Fruit fly (Drosophila melanogaster) whole organism, prepupa: ENCODE results near the gene Ifrd1.

Experiments used
- CG10631 ChIP-seq: fragments of 200-800 bp; sonication (Bioruptor generic); optimal IDR thresholded peaks from 2 replicates; lab custom pipeline; 2016; ENCODE audit warnings: missing biosample characterization, missing genetic modification characterization
- CG11294 ChIP-seq: fragments of 200-800 bp; sonication (Bioruptor generic); IDR thresholded peaks from 2 replicates; pipeline ENCODE4 v1.3.6; 2022; ENCODE audit warnings: missing biosample characterization, missing genetic modification characterization
- CG11762 ChIP-seq: fragments of 200-800 bp; sonication (Bioruptor generic); optimal IDR thresholded peaks from 3 replicates; lab custom pipeline; 2016; ENCODE audit warnings: missing biosample characterization, missing genetic modification characterization; ENCODE audit not compliant: insufficient read depth
- CG11902 ChIP-seq: fragments of 200-800 bp; sonication (Bioruptor generic); optimal IDR thresholded peaks from 3 replicates; lab custom pipeline; 2016; ENCODE audit warnings: missing biosample characterization, missing genetic modification characterization
- CG15336 ChIP-seq: fragments of 200-800 bp; sonication (Bioruptor generic); IDR thresholded peaks from 2 replicates; pipeline ENCODE4 v1.3.6; 2022; ENCODE audit warnings: missing biosample characterization, missing genetic modification characterization
- CG1621 ChIP-seq: fragments of 200-800 bp; sonication (Bioruptor generic); optimal IDR thresholded peaks from 3 replicates; lab custom pipeline; 2018; ENCODE audit warnings: missing biosample characterization, mild to moderate bottlenecking, missing genetic modification characterization
- CG16779 ChIP-seq: fragments of 200-800 bp; sonication (Bioruptor generic); optimal IDR thresholded peaks from 3 replicates; lab custom pipeline; 2017; ENCODE audit warnings: missing biosample characterization, mild to moderate bottlenecking, missing genetic modification characterization
- CG31627 ChIP-seq: fragments of 200-800 bp; sonication (Bioruptor generic); optimal IDR thresholded peaks from 3 replicates; lab custom pipeline; 2016; ENCODE audit warnings: missing biosample characterization, missing genetic modification characterization
- CG34406 ChIP-seq: fragments of 200-800 bp; sonication (Bioruptor generic); optimal IDR thresholded peaks from 3 replicates; lab custom pipeline; 2016; ENCODE audit warnings: missing biosample characterization, missing genetic modification characterization
- CG3919 ChIP-seq: fragments of 200-800 bp; sonication (Bioruptor generic); optimal IDR thresholded peaks from 3 replicates; lab custom pipeline; 2016; ENCODE audit warnings: missing biosample characterization, missing genetic modification characterization
- CG4318 ChIP-seq: fragments of 200-800 bp; sonication (Bioruptor generic); optimal IDR thresholded peaks from 3 replicates; lab custom pipeline; 2017; ENCODE audit warnings: missing biosample characterization, mild to moderate bottlenecking, missing genetic modification characterization
- CG6163 ChIP-seq: fragments of 200-800 bp; sonication (Bioruptor generic); IDR thresholded peaks from 3 replicates; pipeline ENCODE4 v1.3.6; 2022; ENCODE audit warnings: missing biosample characterization, missing genetic modification characterization
- CG6276 ChIP-seq: fragments of 200-800 bp; sonication (Bioruptor generic); optimal IDR thresholded peaks from 2 replicates; lab custom pipeline; 2017; ENCODE audit warnings: missing biosample characterization, mild to moderate bottlenecking, missing genetic modification characterization
- CG6792 ChIP-seq: fragments of 200-800 bp; sonication (Bioruptor generic); optimal IDR thresholded peaks from 3 replicates; lab custom pipeline; 2016; ENCODE audit warnings: missing biosample characterization, missing genetic modification characterization
- CG6808 ChIP-seq: fragments of 200-800 bp; sonication (Bioruptor generic); optimal IDR thresholded peaks from 3 replicates; lab custom pipeline; 2017; ENCODE audit warnings: missing biosample characterization, missing genetic modification characterization, mild to moderate bottlenecking, moderate library complexity, missing genetic modification reagents
- CG6854 ChIP-seq: fragments of 200-800 bp; sonication (Bioruptor generic); optimal IDR thresholded peaks from 2 replicates; lab custom pipeline; 2017; ENCODE audit warnings: missing biosample characterization, mild to moderate bottlenecking, missing genetic modification characterization
- CG7368 ChIP-seq: fragments of 200-800 bp; sonication (Bioruptor generic); optimal IDR thresholded peaks from 3 replicates; lab custom pipeline; 2016; ENCODE audit warnings: missing biosample characterization, missing genetic modification characterization
- CG8119 ChIP-seq: fragments of 200-800 bp; sonication (Bioruptor generic); IDR thresholded peaks from 3 replicates; pipeline ENCODE4 v1.3.6; 2022; ENCODE audit warnings: missing biosample characterization, missing genetic modification characterization
- CG8632 ChIP-seq: fragments of 200-800 bp; sonication (Bioruptor generic); optimal IDR thresholded peaks from 3 replicates; lab custom pipeline; 2016; ENCODE audit warnings: missing biosample characterization, missing genetic modification characterization
- CG9139 ChIP-seq: fragments of 200-800 bp; sonication (Bioruptor generic); optimal IDR thresholded peaks from 3 replicates; lab custom pipeline; 2017; ENCODE audit warnings: missing biosample characterization, mild to moderate bottlenecking, missing genetic modification characterization
- Eip75B ChIP-seq: fragments of 200-800 bp; sonication (Bioruptor generic); optimal IDR thresholded peaks from 3 replicates; lab custom pipeline; 2016; ENCODE audit warnings: missing biosample characterization, missing genetic modification characterization
- Eip78C ChIP-seq: fragments of 200-800 bp; sonication (Bioruptor generic); peaks from one replicate; lab custom pipeline; 2016; ENCODE audit warnings: missing biosample characterization, missing genetic modification characterization
- Eip93F ChIP-seq: fragments of 200-800 bp; sonication (Bioruptor generic); optimal IDR thresholded peaks from 2 replicates; lab custom pipeline; 2016; ENCODE audit warnings: missing biosample characterization, mild to moderate bottlenecking, missing genetic modification characterization
- Ets21C ChIP-seq: fragments of 200-800 bp; sonication (Bioruptor generic); optimal IDR thresholded peaks from 3 replicates; lab custom pipeline; 2016; ENCODE audit warnings: missing biosample characterization, missing genetic modification characterization
- Ets96B ChIP-seq: fragments of 200-800 bp; optimal IDR thresholded peaks from 2 replicates; lab custom pipeline; 2019; ENCODE audit warnings: missing biosample characterization, mild to moderate bottlenecking, missing genetic modification characterization, moderate library complexity
- Gug ChIP-seq: fragments of 200-800 bp; sonication (Bioruptor generic); IDR thresholded peaks from 2 replicates; pipeline ENCODE4 v1.3.6; 2022; ENCODE audit warnings: missing biosample characterization, missing genetic modification characterization
- Hr38 ChIP-seq: sonication (Bioruptor generic); optimal IDR thresholded peaks from 2 replicates; lab custom pipeline; 2016; ENCODE audit warnings: missing biosample characterization, missing genetic modification characterization
- Hr39 ChIP-seq: fragments of 200-800 bp; sonication (Bioruptor generic); optimal IDR thresholded peaks from 2 replicates; lab custom pipeline; 2016; ENCODE audit warnings: missing biosample characterization, missing genetic modification characterization
- Hr4 ChIP-seq: fragments of 200-800 bp; sonication (Bioruptor generic); optimal IDR thresholded peaks from 3 replicates; lab custom pipeline; 2016; ENCODE audit warnings: missing biosample characterization, missing genetic modification characterization
- Lpt ChIP-seq: fragments of 200-800 bp; sonication (Bioruptor generic); optimal IDR thresholded peaks from 3 replicates; lab custom pipeline; 2016; ENCODE audit warnings: missing biosample characterization, missing genetic modification characterization
- Met ChIP-seq: fragments of 200-800 bp; sonication (Bioruptor generic); optimal IDR thresholded peaks from 3 replicates; lab custom pipeline; 2016; ENCODE audit warnings: missing biosample characterization, missing genetic modification characterization
- OdsH ChIP-seq: fragments of 200-800 bp; sonication (Bioruptor generic); optimal IDR thresholded peaks from 3 replicates; lab custom pipeline; 2016; ENCODE audit warnings: missing biosample characterization, missing genetic modification characterization
- Smox ChIP-seq: fragments of 200-800 bp; sonication (Bioruptor generic); optimal IDR thresholded peaks from 3 replicates; lab custom pipeline; 2016; ENCODE audit warnings: missing biosample characterization, missing genetic modification characterization
- Sox102F ChIP-seq: fragments of 200-800 bp; sonication (Bioruptor generic); optimal IDR thresholded peaks from 2 replicates; lab custom pipeline; 2016; ENCODE audit warnings: missing biosample characterization, mild to moderate bottlenecking, missing genetic modification characterization
- Sox14 ChIP-seq: fragments of 200-800 bp; sonication (Bioruptor generic); optimal IDR thresholded peaks from 3 replicates; lab custom pipeline; 2016; ENCODE audit warnings: missing biosample characterization, missing genetic modification characterization
- Sox15 ChIP-seq: fragments of 200-800 bp; sonication (Bioruptor generic); optimal IDR thresholded peaks from 3 replicates; lab custom pipeline; 2016; ENCODE audit warnings: missing biosample characterization, missing genetic modification characterization
- acj6 ChIP-seq: fragments of 200-800 bp; sonication (Bioruptor generic); optimal IDR thresholded peaks from 3 replicates; lab custom pipeline; 2016; ENCODE audit warnings: missing biosample characterization, missing genetic modification characterization
- cyc ChIP-seq: fragments of 200-800 bp; sonication (Bioruptor generic); optimal IDR thresholded peaks from 3 replicates; lab custom pipeline; 2016; ENCODE audit warnings: missing biosample characterization, missing genetic modification characterization
- dac ChIP-seq: fragments of 200-800 bp; sonication (Bioruptor generic); optimal IDR thresholded peaks from 2 replicates; lab custom pipeline; 2017; ENCODE audit warnings: missing biosample characterization, mild to moderate bottlenecking, missing genetic modification characterization
- dsx ChIP-seq: fragments of 200-800 bp; optimal IDR thresholded peaks from 3 replicates; lab custom pipeline; 2019; ENCODE audit warnings: missing biosample characterization, mild to moderate bottlenecking, missing genetic modification characterization, moderate library complexity; ENCODE audit not compliant: poor library complexity, severe bottlenecking
- eg ChIP-seq: fragments of 200-800 bp; sonication (Bioruptor generic); IDR thresholded peaks from 3 replicates; pipeline ENCODE4 v1.3.6; 2022; ENCODE audit warnings: missing biosample characterization, missing genetic modification characterization
- esn ChIP-seq: fragments of 200-800 bp; sonication (Bioruptor generic); optimal IDR thresholded peaks from 2 replicates; lab custom pipeline; 2016; ENCODE audit warnings: missing biosample characterization, mild to moderate bottlenecking, missing genetic modification characterization, moderate library complexity
- fd59A ChIP-seq: fragments of 200-800 bp; sonication (Bioruptor generic); optimal IDR thresholded peaks from 2 replicates; lab custom pipeline; 2017; ENCODE audit warnings: missing biosample characterization, mild to moderate bottlenecking, missing genetic modification characterization, missing genetic modification reagents
- fd85E ChIP-seq: fragments of 200-800 bp; sonication (Bioruptor generic); optimal IDR thresholded peaks from 3 replicates; lab custom pipeline; 2016; ENCODE audit warnings: missing biosample characterization, missing genetic modification characterization
- fkh ChIP-seq: fragments of 200-800 bp; sonication (Bioruptor generic); optimal IDR thresholded peaks from 3 replicates; lab custom pipeline; 2017; ENCODE audit warnings: missing biosample characterization, mild to moderate bottlenecking, missing genetic modification characterization, moderate library complexity
- net ChIP-seq: fragments of 200-800 bp; sonication (Bioruptor generic); optimal IDR thresholded peaks from 3 replicates; lab custom pipeline; 2016; ENCODE audit warnings: missing biosample characterization, missing genetic modification characterization
- pdm3 ChIP-seq: fragments of 200-800 bp; sonication (Bioruptor generic); optimal IDR thresholded peaks from 3 replicates; lab custom pipeline; 2016; ENCODE audit warnings: missing biosample characterization, missing genetic modification characterization
- salr ChIP-seq, 2 experiments: fragments of 200-800 bp; sonication (Bioruptor generic); optimal IDR thresholded peaks; 3 replicates each; lab custom pipeline; 2016 to 2018; ENCODE audit warnings: missing biosample characterization in 2 of 2, missing genetic modification characterization in 2 of 2, mild to moderate bottlenecking in 1 of 2
- spab ChIP-seq: fragments of 200-800 bp; sonication (Bioruptor generic); optimal IDR thresholded peaks from 2 replicates; lab custom pipeline; 2017; ENCODE audit warnings: missing biosample characterization, mild to moderate bottlenecking, missing genetic modification characterization, missing genetic modification reagents
- ss ChIP-seq, 2 experiments: fragments of 200-800 bp; sonication (Bioruptor generic); optimal IDR thresholded peaks; 2 replicates in 1 of 2; 3 replicates in 1 of 2; lab custom pipeline; 2017 to 2018; ENCODE audit warnings: mild to moderate bottlenecking in 2 of 2, missing biosample characterization in 2 of 2, missing genetic modification characterization in 2 of 2, moderate library complexity in 1 of 2
- svp ChIP-seq: fragments of 200-800 bp; sonication (Bioruptor generic); peaks from one replicate; lab custom pipeline; 2016; ENCODE audit warnings: missing biosample characterization, missing genetic modification characterization
- topi ChIP-seq: fragments of 200-800 bp; sonication (Bioruptor generic); optimal IDR thresholded peaks from 3 replicates; lab custom pipeline; 2016; ENCODE audit warnings: missing biosample characterization, missing genetic modification characterization
- vri ChIP-seq: fragments of 200-800 bp; sonication (Bioruptor generic); optimal IDR thresholded peaks from 3 replicates; lab custom pipeline; 2016; ENCODE audit warnings: missing biosample characterization, mild to moderate bottlenecking, missing genetic modification characterization

Gene Ifrd1

DNA sequence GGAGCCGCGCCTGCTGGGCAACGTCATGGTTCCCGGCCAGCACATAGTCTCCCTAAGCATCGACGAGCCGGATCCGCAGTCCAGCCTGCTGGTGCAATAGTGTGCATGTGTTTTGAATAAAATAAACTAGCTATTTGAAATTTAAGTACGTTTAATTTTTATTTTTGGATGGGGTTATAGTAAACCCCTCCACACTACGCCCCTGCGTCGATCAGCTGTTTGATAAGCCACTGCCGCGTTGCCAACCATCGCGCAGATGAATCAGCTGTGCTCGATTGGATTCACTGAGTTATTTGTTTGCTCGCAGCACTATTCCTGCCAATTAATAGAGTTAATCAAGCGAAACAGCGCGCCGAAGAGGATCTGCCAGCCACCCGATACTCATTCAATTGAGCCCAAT is 4.6 kb upstream of the Ifrd1 start, which contains the start of gene RabGGTb:
TSS of gene RabGGTb (plus strand) at position 254 of the 400 bp plus-strand sequence.
- TF ChIP-seq CG7368 (GFP tag; lab: Kevin White, UChicago) (peak; percentile 12), CG6276 (GFP tag; lab: Kevin White, UChicago) (peak; percentile 21), svp (GFP tag; lab: Kevin White, UChicago) (peak; percentile 80), fkh (GFP tag; lab: Kevin White, UChicago) (no peak), CG34406 (peak; percentile 48), Lpt (GFP tag; lab: Kevin White, UChicago) (no peak), dac (GFP tag; lab: Kevin White, UChicago) (no peak), CG6854 (GFP tag; lab: Kevin White, UChicago) (peak; percentile 29), ss (GFP tag; optimal IDR thresholded peaks at IDR 0.05; lab: Kevin White, UChicago) (peak in 1 of 2 experiments; percentile 12), esn (GFP tag; lab: Kevin White, UChicago) (peak; percentile 65), CG6163 (GFP tag; lab: Robert Waterston, UW) (peak; percentile 86), Eip78C (peak; percentile 75), Sox102F (GFP tag; lab: Kevin White, UChicago) (peak; percentile 44), CG11294 (GFP tag; lab: Robert Waterston, UW) (peak; percentile 33; the same call in 1 of the 2 replicates), CG10631 (peak; percentile 46), CG11762 (GFP tag; lab: Kevin White, UChicago) (peak; percentile 39), CG31627 (GFP tag; lab: Kevin White, UChicago) (peak; percentile 60), CG15336 (peak; percentile 60), fd85E (GFP tag; lab: Kevin White, UChicago) (no peak), cyc (GFP tag; lab: Kevin White, UChicago) (peak; percentile 50), CG9139 (GFP tag; lab: Kevin White, UChicago) (no peak), Ets96B (tag; lab: Kevin White, UChicago) (peak; percentile 21), CG3919 (GFP tag; lab: Kevin White, UChicago) (peak; percentile 57), CG16779 (tag; lab: Kevin White, UChicago) (no peak), Eip75B (peak; percentile 52), Met (GFP tag; lab: Kevin White, UChicago) (peak; percentile 63), CG8632 (GFP tag; lab: Kevin White, UChicago) (no peak), dsx (GFP tag; lab: Kevin White, UChicago) (no peak), Hr39 (GFP tag; lab: Kevin White, UChicago) (peak; percentile 77), Sox14 (GFP tag; lab: Kevin White, UChicago) (peak; percentile 57), acj6 (GFP tag; lab: Kevin White, UChicago) (peak; percentile 72), CG8119 (peak; percentile 71), net (peak; percentile 59), CG11902 (GFP tag; lab: Kevin White, UChicago) (peak; percentile 15), Hr38 (no peak), spab (no peak), CG6808 (GFP tag; lab: Kevin White, UChicago) (peak; percentile 35), eg (peak; percentile 85), Sox15 (GFP tag; lab: Kevin White, UChicago) (no peak), OdsH (GFP tag; lab: Kevin White, UChicago) (peak; percentile 45), fd59A (GFP tag; lab: Kevin White, UChicago) (peak; percentile 21), salr (GFP tag; optimal IDR thresholded peaks at IDR 0.05; lab: Kevin White, UChicago) (no peak), CG4318 (GFP tag; lab: Kevin White, UChicago) (no peak), Gug (GFP tag; lab: Robert Waterston, UW) (peak; percentile 54), pdm3 (GFP tag; lab: Kevin White, UChicago) (peak; percentile 52), Ets21C (GFP tag; lab: Kevin White, UChicago) (peak; percentile 25), Hr4 (GFP tag; lab: Kevin White, UChicago) (peak; percentile 45), topi (GFP tag; lab: Kevin White, UChicago) (peak; percentile 54), Eip93F (GFP tag; lab: Kevin White, UChicago) (no peak), CG6792 (peak; percentile 39), Smox (GFP tag; lab: Kevin White, UChicago) (peak; percentile 68), CG1621 (tag; lab: Kevin White, UChicago) (peak; percentile 34), vri (GFP tag; lab: Kevin White, UChicago) (peak; percentile 22)
